Fruit fly (Drosophila melanogaster) Kc167 (cell line): ENCODE results near the gene Dlc90F.

Experiments used
- Myc ChIP-seq: fragments of >200 bp; optimal IDR thresholded peaks from 2 replicates; lab custom pipeline; 2017; ENCODE audit warnings: missing external identifiers
- Sin3A ChIP-seq: fragments of >200 bp; optimal IDR thresholded peaks from 2 replicates; lab custom pipeline; 2018; ENCODE audit warnings: missing external identifiers
- h ChIP-seq: fragments of >200 bp; optimal IDR thresholded peaks from 3 replicates; lab custom pipeline; 2018; ENCODE audit warnings: missing external identifiers
- insv ChIP-seq: fragments of >200 bp; optimal IDR thresholded peaks from 3 replicates; lab custom pipeline; 2018; ENCODE audit warnings: missing external identifiers
- psq ChIP-seq: fragments of >200 bp; optimal IDR thresholded peaks from 2 replicates; lab custom pipeline; 2017; ENCODE audit warnings: missing external identifiers
- ttk ChIP-seq: sonication (Bioruptor generic); optimal IDR thresholded peaks from 2 replicates; lab custom pipeline; 2017; ENCODE audit warnings: missing external identifiers

DNA sequence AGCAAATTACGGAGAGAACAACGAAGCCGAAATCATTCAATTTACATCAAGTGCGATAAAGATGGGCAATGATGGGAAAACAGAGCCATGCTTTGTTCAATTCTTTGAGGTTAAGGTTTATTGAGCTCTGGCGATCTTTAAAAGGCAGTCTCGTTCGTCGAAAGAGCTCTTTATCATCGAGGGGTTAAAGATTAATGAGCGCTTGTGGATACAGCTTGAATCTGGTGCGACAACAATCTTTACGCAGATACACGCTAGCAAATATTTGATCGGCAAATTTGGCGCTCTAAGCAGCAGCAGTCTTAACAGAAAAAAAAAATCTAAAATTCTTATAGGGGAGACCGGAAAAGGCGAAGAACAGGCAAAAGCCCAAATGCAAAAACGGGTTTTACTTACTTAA lies 2.9 kb upstream of the Dlc90F start:
- no peak for TF ChIP-seq insv (lab: Kevin White, UChicago)
- TF ChIP-seq psq, result no peak
- TF ChIP-seq h (lab: Kevin White, UChicago), result no peak
- TF ChIP-seq ttk (lab: Kevin White, UChicago), result no peak
- TF ChIP-seq Sin3A, result no peak
- TF ChIP-seq Myc (lab: Kevin White, UChicago), result no peak
